Worm (Caenorhabditis elegans) whole organism, L3 larva: Measurements from ENCODE around the gene fbxb-21.

Source experiments
- ama-1 ChIP-seq: fragments of 150-350 bp; optimal IDR thresholded peaks from 2 replicates; lab custom pipeline; 2018
- ceh-9 ChIP-seq: sonication (generic microtip); optimal IDR thresholded peaks from 2 replicates; lab custom pipeline; 2018; ENCODE audit warnings: missing biosample characterization, missing genetic modification characterization
- daf-12 ChIP-seq: fragments of 150-350 bp; optimal IDR thresholded peaks from 2 replicates; lab custom pipeline; 2014; ENCODE audit warnings: missing biosample characterization, missing genetic modification reagents, missing genetic modification characterization
- egl-27 ChIP-seq: sonication (generic microtip); optimal IDR thresholded peaks from 4 replicates; lab custom pipeline; 2017; ENCODE audit warnings: missing biosample characterization, missing genetic modification reagents, missing genetic modification characterization
- nhr-12 ChIP-seq: fragments of 150-350 bp; optimal IDR thresholded peaks from 2 replicates; lab custom pipeline; 2014; ENCODE audit warnings: missing biosample characterization, missing genetic modification characterization
- pha-4 ChIP-seq: fragments of 150-350 bp; optimal IDR thresholded peaks from 2 replicates; lab custom pipeline; 2014; ENCODE audit warnings: missing biosample characterization, missing genetic modification reagents, missing genetic modification characterization
- skn-1 ChIP-seq: fragments of 150-350 bp; optimal IDR thresholded peaks from 2 replicates; lab custom pipeline; 2014; ENCODE audit warnings: missing biosample characterization, missing genetic modification characterization
- zag-1 ChIP-seq: fragments of 150-350 bp; optimal IDR thresholded peaks from 2 replicates; lab custom pipeline; 2014; ENCODE audit warnings: missing biosample characterization, missing genetic modification characterization

DNA sequence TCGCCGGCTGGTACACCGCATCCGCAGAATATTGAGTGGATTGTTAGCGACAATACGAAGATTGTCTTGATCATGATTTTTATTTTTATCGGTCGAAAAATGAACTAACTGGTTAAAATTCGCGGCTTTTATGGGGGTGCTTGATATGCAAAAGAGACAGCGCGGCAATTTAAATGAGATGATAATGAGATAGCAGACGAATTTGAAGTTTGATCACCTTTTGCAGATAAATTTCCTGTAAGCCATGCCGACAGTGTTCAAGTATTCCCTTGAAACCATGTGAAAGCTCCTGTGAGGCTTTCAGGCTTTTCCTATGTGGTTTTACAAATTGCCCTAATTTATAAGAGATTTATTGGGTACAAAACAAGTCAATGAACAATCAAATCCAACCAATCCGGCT, 2.5 kb downstream of the fbxb-21 start, which contains the start of gene ZC204.17:
- TF ChIP-seq zag-1 (tag; lab: Kevin White, UChicago) (no peak), ceh-9 (no peak), skn-1 (tag; lab: Kevin White, UChicago) (no peak), daf-12 (tag; lab: Kevin White, UChicago) (no peak), nhr-12 (tag; lab: Kevin White, UChicago) (no peak), egl-27 (tag; lab: Kevin White, UChicago) (no peak), pha-4 (tag; lab: Kevin White, UChicago) (no peak), ama-1 (lab: Kevin White, UChicago) (no peak)
